Worm (Caenorhabditis elegans): Measurements from ENCODE around the gene comt-4.

DNA sequence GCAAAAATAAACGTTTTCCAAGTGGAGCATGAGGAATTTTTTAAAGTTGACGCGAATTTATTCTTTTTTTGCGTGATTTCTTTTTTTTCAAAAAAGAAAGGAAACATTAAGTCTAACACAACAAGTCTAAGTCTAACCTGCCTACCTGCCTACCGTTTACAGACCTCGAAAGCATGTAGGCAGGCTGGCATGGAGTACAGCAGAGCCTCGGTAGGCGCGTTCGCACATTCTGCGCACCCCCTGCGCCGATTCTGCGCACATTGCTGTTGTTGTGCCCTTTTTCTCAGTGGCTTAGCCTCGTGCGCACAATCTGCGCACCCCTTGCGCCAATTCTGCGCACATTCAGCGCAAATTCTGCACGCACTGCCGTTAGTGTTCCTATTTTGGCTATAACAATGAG, 33.9 kb upstream of the comt-4 start:
- no peak for TF ChIP-seq nhr-12 (tag; optimal IDR thresholded peaks at IDR 0.05)
- TF ChIP-seq dmd-4 (tag; optimal IDR thresholded peaks at IDR 0.05) = no peak
- TF ChIP-seq ztf-11 (tag; optimal IDR thresholded peaks at IDR 0.05) = no peak
- no peak for TF ChIP-seq nhr-25 (tag; optimal IDR thresholded peaks at IDR 0.05)

Measured in whole organism, L2 larva.